Worm (Caenorhabditis elegans): ENCODE data around the gene tag-342.

- TF ChIP-seq ceh-39 (tag; optimal IDR thresholded peaks at IDR 0.05), result no peak
- TF ChIP-seq nhr-28 (tag; optimal IDR thresholded peaks at IDR 0.05), result no peak
- TF ChIP-seq ham-2 (GFP tag; optimal IDR thresholded peaks at IDR 0.05), result no peak
- TF ChIP-seq nhr-76 (tag; optimal IDR thresholded peaks at IDR 0.05), result no peak
- no peak for TF ChIP-seq ztf-11 (tag; optimal IDR thresholded peaks at IDR 0.05)
- TF ChIP-seq blmp-1 (tag; optimal IDR thresholded peaks at IDR 0.05), result no peak
- no peak for TF ChIP-seq nhr-2 (tag; optimal IDR thresholded peaks at IDR 0.05)
- TF ChIP-seq lin-13 (tag; optimal IDR thresholded peaks at IDR 0.05), result no peak
- no peak for TF ChIP-seq nhr-237 (tag; optimal IDR thresholded peaks at IDR 0.05)
- no peak for TF ChIP-seq lsy-2 (tag; optimal IDR thresholded peaks at IDR 0.05)
- TF ChIP-seq mab-5 (tag; optimal IDR thresholded peaks at IDR 0.05), result no peak
- no peak for TF ChIP-seq pha-4 (tag; optimal IDR thresholded peaks at IDR 0.05)
These were observed 21.8 kb downstream of the tag-342 start for ce11 chrIII:9489798-9490197.
